Worm (Caenorhabditis elegans): ENCODE data around the gene Y43F8C.15.

The Y43F8C.15 gene

ce11 chrV:19670866-19671265 is 39.5 kb downstream of the Y43F8C.15 start:
- TF ChIP-seq nhr-6 (tag; optimal IDR thresholded peaks at IDR 0.05) (no peak), egl-27 (tag; optimal IDR thresholded peaks at IDR 0.05) (no peak), nhr-237 (tag; optimal IDR thresholded peaks at IDR 0.05) (no peak), ztf-1 (GFP tag; conservative IDR thresholded peaks at IDR 0.05) (no peak), sma-9 (GFP tag; optimal IDR thresholded peaks at IDR 0.05) (no peak), sma-9 (tag; optimal IDR thresholded peaks at IDR 0.05) (no peak), ceh-16 (tag; optimal IDR thresholded peaks at IDR 0.05) (no peak), nhr-21 (tag; optimal IDR thresholded peaks at IDR 0.05) (no peak), nhr-25 (tag; optimal IDR thresholded peaks at IDR 0.05) (no peak), mdl-1 (tag; optimal IDR thresholded peaks at IDR 0.05) (no peak), lin-13 (GFP tag; optimal IDR thresholded peaks at IDR 0.05) (no peak), crh-2 (tag; optimal IDR thresholded peaks at IDR 0.05) (no peak), peb-1 (tag; optimal IDR thresholded peaks at IDR 0.05) (no peak), elt-1 (tag; optimal IDR thresholded peaks at IDR 0.05) (no peak), unc-39 (tag; optimal IDR thresholded peaks at IDR 0.05) (no peak), nhr-77 (tag; optimal IDR thresholded peaks at IDR 0.05) (no peak), nhr-129 (tag; optimal IDR thresholded peaks at IDR 0.05) (no peak)

DNA sequence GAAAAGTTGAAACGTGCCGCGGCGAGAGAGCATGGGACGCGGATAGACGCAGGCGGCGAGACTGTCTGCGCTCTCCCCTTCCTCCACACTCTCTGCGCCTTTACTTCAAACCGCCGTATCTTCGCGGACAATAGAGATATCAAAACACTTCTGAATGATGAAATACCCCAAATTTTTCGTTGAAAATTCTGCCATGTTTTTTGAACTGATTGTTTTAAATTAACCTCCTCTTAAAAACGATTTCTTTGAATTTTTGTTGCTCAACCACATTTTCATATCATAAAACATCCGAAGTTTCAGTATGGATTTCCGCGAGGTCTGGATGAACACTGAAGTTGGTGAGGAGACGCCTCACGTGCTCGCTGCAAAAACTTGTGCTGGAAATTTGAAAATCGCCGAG is 40.5 kb downstream of the Y43F8C.15 start, which contains the start of gene Y43F8C.11:
Gene Y43F8C.11 (plus strand): TSS at position 301 of the 400 bp plus-strand sequence.
- no peak for TF ChIP-seq nhr-11 (tag; optimal IDR thresholded peaks at IDR 0.05)
- no peak for TF ChIP-seq gmeb-1 (tag; optimal IDR thresholded peaks at IDR 0.05)
- no peak for TF ChIP-seq peb-1 (tag; optimal IDR thresholded peaks at IDR 0.05)
- TF ChIP-seq alr-1 (tag; optimal IDR thresholded peaks at IDR 0.05), result no peak
- no peak for TF ChIP-seq blmp-1 (tag; optimal IDR thresholded peaks at IDR 0.05; ENCODE audit: insufficient read depth)
- TF ChIP-seq nhr-10 (tag; optimal IDR thresholded peaks at IDR 0.05), result no peak
- TF ChIP-seq nhr-23 (tag; optimal IDR thresholded peaks at IDR 0.05), result no peak
- no peak for TF ChIP-seq elt-1 (tag; optimal IDR thresholded peaks at IDR 0.05)
- TF ChIP-seq unc-55 (GFP tag; optimal IDR thresholded peaks at IDR 0.05), result no peak
- no peak for TF ChIP-seq nhr-77 (tag; optimal IDR thresholded peaks at IDR 0.05)
- no peak for TF ChIP-seq ztf-4 (tag; optimal IDR thresholded peaks at IDR 0.05)
- no peak for TF ChIP-seq nhr-6 (tag; optimal IDR thresholded peaks at IDR 0.05)
- no peak for TF ChIP-seq aly-2 (tag; optimal IDR thresholded peaks at IDR 0.05)

- TF ChIP-seq nhr-11 (tag; optimal IDR thresholded peaks at IDR 0.05) (no peak), lin-11 (tag; optimal IDR thresholded peaks at IDR 0.05) (no peak), unc-62 (GFP tag; optimal IDR thresholded peaks at IDR 0.05) (no peak), sma-9 (GFP tag; optimal IDR thresholded peaks at IDR 0.05) (no peak), sma-9 (tag; optimal IDR thresholded peaks at IDR 0.05) (no peak), unc-39 (tag; optimal IDR thresholded peaks at IDR 0.05) (no peak), zag-1 (tag; optimal IDR thresholded peaks at IDR 0.05) (no peak), nhr-23 (tag; optimal IDR thresholded peaks at IDR 0.05) (no peak), alr-1 (tag; optimal IDR thresholded peaks at IDR 0.05) (no peak), sem-4 (tag; optimal IDR thresholded peaks at IDR 0.05) (no peak), snpc-4 (tag; optimal IDR thresholded peaks at IDR 0.05) (no peak), crh-2 (tag; optimal IDR thresholded peaks at IDR 0.05) (no peak), mbf-1 (tag; optimal IDR thresholded peaks at IDR 0.05) (no peak), nhr-237 (tag; optimal IDR thresholded peaks at IDR 0.05) (no peak), lin-13 (GFP tag; optimal IDR thresholded peaks at IDR 0.05) (no peak), gmeb-1 (tag; optimal IDR thresholded peaks at IDR 0.05) (no peak), nhr-21 (tag; optimal IDR thresholded peaks at IDR 0.05) (no peak)
Measured at ce11 chrV:19668213-19668612, 42.2 kb downstream of the Y43F8C.15 start.

- TF ChIP-seq nhr-25 (tag; optimal IDR thresholded peaks at IDR 0.05) (no peak), aly-2 (tag; optimal IDR thresholded peaks at IDR 0.05) (no peak), C34F6.9 (tag; optimal IDR thresholded peaks at IDR 0.05) (no peak), egl-27 (tag; optimal IDR thresholded peaks at IDR 0.05) (no peak), nhr-6 (tag; optimal IDR thresholded peaks at IDR 0.05) (no peak), fos-1 (tag; optimal IDR thresholded peaks at IDR 0.05) (no peak)
Measured at ce11 chrV:19667716-19668115, 42.7 kb downstream of the Y43F8C.15 start.

- TF ChIP-seq nhr-25 (tag; optimal IDR thresholded peaks at IDR 0.05) (peak; percentile 54), unc-39 (tag; optimal IDR thresholded peaks at IDR 0.05) (no peak), nhr-129 (tag; optimal IDR thresholded peaks at IDR 0.05) (peak; percentile 33), C34F6.9 (tag; optimal IDR thresholded peaks at IDR 0.05) (no peak), nhr-77 (tag; optimal IDR thresholded peaks at IDR 0.05) (no peak), mab-5 (tag; optimal IDR thresholded peaks at IDR 0.05) (no peak), ama-1 (optimal IDR thresholded peaks at IDR 0.05) (no peak), ztf-11 (tag; optimal IDR thresholded peaks at IDR 0.05) (no peak), unc-55 (GFP tag; optimal IDR thresholded peaks at IDR 0.05) (no peak)
Measured at ce11 chrV:19666308-19666707, 44.1 kb downstream of the Y43F8C.15 start.

Data from whole organism, L2 larva.